Fruit fly (Drosophila melanogaster): ENCODE measurements around the gene CG11248.
A peak's percentile ranks its signal among the peaks of the same experiment; 100 is the strongest.

The CG11248 gene

DNA sequence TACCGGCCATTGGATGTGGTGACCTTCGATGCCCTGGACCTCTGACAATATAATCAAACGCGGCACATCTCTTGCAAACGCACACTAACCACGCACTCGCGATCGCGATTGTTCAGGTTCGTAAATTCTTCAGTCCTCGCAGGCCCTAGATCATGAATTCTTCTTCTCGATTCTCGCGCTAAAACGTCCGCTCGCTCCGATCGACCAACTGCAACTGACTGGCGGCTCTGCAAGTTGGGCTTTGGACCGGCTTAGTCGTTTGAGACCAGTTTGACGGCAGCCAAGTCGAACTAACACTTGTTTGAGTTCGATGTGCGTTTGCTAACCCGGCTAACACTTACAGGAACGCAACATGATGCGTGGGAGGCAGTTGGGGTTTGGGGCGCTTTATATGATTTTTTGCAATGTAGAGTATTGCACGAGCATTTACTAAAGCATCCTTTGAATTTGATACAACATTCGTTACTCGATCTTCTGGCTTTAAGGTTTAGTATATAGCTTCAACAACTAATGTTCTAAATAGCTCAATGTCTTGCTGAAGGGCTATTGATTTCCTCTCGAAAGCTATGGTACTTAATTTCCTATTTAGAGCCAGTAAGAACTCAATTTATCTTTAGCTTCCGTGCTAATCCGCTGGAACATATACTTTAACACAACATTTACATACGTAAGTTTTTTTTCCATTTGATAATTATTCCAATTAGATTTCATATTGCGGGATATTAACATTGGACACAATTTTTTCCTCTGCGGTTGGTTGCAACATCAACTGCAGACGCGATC, 26.5 kb downstream of the CG11248 start, which contains the start of gene CG32447 (continued):
- no peak for TF ChIP-seq TFAM (GFP tag; optimal IDR thresholded peaks at IDR 0.05)
- TF ChIP-seq trh (GFP tag; optimal IDR thresholded peaks at IDR 0.05): no peak
- TF ChIP-seq CG4730 (GFP tag; IDR thresholded peaks at IDR 0.05): no peak
- TF ChIP-seq CG17829 (tag; optimal IDR thresholded peaks at IDR 0.05): no peak
- TF ChIP-seq CG9797 (GFP tag; optimal IDR thresholded peaks at IDR 0.05): no peak
- no peak for TF ChIP-seq Sox102F (GFP tag; optimal IDR thresholded peaks at IDR 0.05)
- no peak for TF ChIP-seq CG10147 (GFP tag; optimal IDR thresholded peaks at IDR 0.05)
- TF ChIP-seq CG7928 (GFP tag; optimal IDR thresholded peaks at IDR 0.05): no peak
- TF ChIP-seq Ets65A (GFP tag): peak; percentile 23
- no peak for TF ChIP-seq Hand (GFP tag; optimal IDR thresholded peaks at IDR 0.05)
- no peak for TF ChIP-seq ap (GFP tag; IDR thresholded peaks at IDR 0.05)
- TF ChIP-seq CG6813 (GFP tag; optimal IDR thresholded peaks at IDR 0.05): no peak
- TF ChIP-seq cas (GFP tag; IDR thresholded peaks at IDR 0.05): no peak
- TF ChIP-seq CG18262 (tag; optimal IDR thresholded peaks at IDR 0.05): no peak
- TF ChIP-seq CG5953 (GFP tag; IDR thresholded peaks at IDR 0.05): no peak
- no peak for TF ChIP-seq Bteb2 (GFP tag; optimal IDR thresholded peaks at IDR 0.05)
- TF ChIP-seq CG12744 (GFP tag; optimal IDR thresholded peaks at IDR 0.05): no peak
- TF ChIP-seq zfh1 (GFP tag; IDR thresholded peaks at IDR 0.05): 0 out of 3 replicates have a peak, but pooled peaks have one; percentile 17
- TF ChIP-seq Gsc (GFP tag; IDR thresholded peaks at IDR 0.05): no peak
- TF ChIP-seq amos (GFP tag; IDR thresholded peaks at IDR 0.05; ENCODE audit: partially characterized antibody): 0 out of 2 replicates have a peak, but pooled peaks have one; percentile 14
- TF ChIP-seq Meics (GFP tag; optimal IDR thresholded peaks at IDR 0.05): no peak
- 0 out of 4 replicates have a peak, but pooled peaks have one; percentile 55 for TF ChIP-seq chinmo (GFP tag; IDR thresholded peaks at IDR 0.05; ENCODE audit: partially characterized antibody)
- TF ChIP-seq Dad (GFP tag; optimal IDR thresholded peaks at IDR 0.05): no peak
- no peak for TF ChIP-seq Bgb (GFP tag; IDR thresholded peaks at IDR 0.05; ENCODE audit: partially characterized antibody)

DNA sequence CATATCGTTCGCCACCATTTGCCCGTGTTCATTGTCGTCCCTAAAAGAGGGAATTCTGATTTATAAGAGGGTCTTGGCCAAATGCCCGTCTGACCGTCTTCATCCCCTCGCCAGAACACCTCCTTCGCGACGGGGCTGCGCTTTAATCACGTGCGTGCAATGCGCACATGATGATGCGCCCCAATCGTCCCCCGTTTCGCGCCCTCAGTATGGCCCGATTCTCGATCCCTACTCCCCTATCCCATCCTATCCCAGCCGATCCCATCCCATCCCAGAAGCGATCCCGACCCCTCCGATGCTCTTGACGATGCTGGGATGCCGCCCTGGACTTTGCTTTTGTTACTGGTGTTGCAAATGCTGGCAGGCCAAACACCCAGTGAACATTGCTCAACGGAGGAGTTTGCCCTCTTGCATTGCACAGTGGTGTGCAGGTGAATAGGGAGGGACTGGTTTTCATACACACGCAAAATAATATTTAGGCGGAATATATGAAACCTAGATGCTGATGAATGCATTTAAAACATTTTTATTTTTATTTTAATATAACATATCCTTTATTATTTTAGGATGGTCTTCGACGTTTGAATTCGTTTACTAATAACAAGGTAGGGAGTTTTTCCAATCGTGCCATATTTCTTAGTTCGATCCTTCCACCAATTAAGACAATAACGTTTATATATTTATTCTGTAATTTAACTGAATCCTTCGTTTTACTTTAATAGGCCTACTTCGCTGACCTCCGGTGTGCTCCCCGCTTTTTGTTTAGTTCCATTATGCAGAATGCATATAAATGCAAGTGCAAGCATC, 30.1 kb downstream of the CG11248 start:
- TF ChIP-seq bsh (GFP tag; optimal IDR thresholded peaks at IDR 0.05) (peak in 1 of 2 experiments; percentile 85), lola (GFP tag; optimal IDR thresholded peaks at IDR 0.05) (peak in 1 of 3 experiments; percentile 4), corto (GFP tag; optimal IDR thresholded peaks at IDR 0.05) (peak; percentile 31), sens (GFP tag) (peak; percentile 57), tup (GFP tag; optimal IDR thresholded peaks at IDR 0.05) (no peak), lbe (GFP tag; optimal IDR thresholded peaks at IDR 0.05) (peak; percentile 64), CG33213 (GFP tag; optimal IDR thresholded peaks at IDR 0.05) (no peak), nom (GFP tag; optimal IDR thresholded peaks at IDR 0.05) (peak; percentile 79), GATAe (GFP tag; conservative IDR thresholded peaks at IDR 0.05) (no peak)

- TF ChIP-seq amos (GFP tag; IDR thresholded peaks at IDR 0.05; ENCODE audit: partially characterized antibody): no peak
- TF ChIP-seq sens (GFP tag): peak; percentile 40
Observed at dm6 chr3L:21715974-21716373, 36.1 kb downstream of the CG11248 start.
